Worm (Caenorhabditis elegans): ENCODE measurements around the gene B0244.15.

Gene B0244.15

DNA sequence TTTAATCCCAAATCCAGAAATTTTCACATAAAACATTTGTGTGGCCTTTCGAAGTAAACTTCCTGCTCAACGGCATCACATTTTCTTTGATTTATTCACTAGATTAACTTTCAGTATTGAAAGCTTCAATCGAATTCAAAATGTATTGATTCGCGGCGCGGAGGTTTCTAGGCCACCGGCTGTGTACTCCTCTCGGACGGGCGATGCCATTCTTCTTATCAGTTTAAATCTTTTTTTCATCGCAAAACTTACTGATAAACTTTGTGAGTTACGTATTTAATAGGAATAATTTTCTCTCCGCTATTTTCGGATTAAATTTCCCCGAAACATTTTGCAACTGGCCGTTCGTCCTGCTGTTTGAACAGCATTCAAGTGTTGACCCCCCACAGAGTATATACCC is 21.3 kb upstream of the B0244.15 start:
- TF ChIP-seq drap-1 (GFP tag; optimal IDR thresholded peaks at IDR 0.05) (no peak), ceh-83 (GFP tag; optimal IDR thresholded peaks at IDR 0.05) (no peak), nhr-237 (tag; optimal IDR thresholded peaks at IDR 0.05) (no peak), sptf-1 (tag; optimal IDR thresholded peaks at IDR 0.05) (no peak), lin-32 (GFP tag; optimal IDR thresholded peaks at IDR 0.05) (no peak), nhr-12 (tag; optimal IDR thresholded peaks at IDR 0.05) (no peak), M03D4.4 (tag; optimal IDR thresholded peaks at IDR 0.05) (no peak), pha-4 (tag; optimal IDR thresholded peaks at IDR 0.05) (no peak), unc-39 (tag; optimal IDR thresholded peaks at IDR 0.05) (no peak), zip-8 (tag; optimal IDR thresholded peaks at IDR 0.05) (no peak), ceh-39 (tag; optimal IDR thresholded peaks at IDR 0.05) (no peak), ces-1 (GFP tag; optimal IDR thresholded peaks at IDR 0.05) (peak; percentile 38), snpc-4 (tag; optimal IDR thresholded peaks at IDR 0.05) (no peak), sem-2 (GFP tag; optimal IDR thresholded peaks at IDR 0.05) (no peak), unc-62 (GFP tag; optimal IDR thresholded peaks at IDR 0.05) (no peak), mab-5 (tag; optimal IDR thresholded peaks at IDR 0.05) (no peak), mep-1 (tag; optimal IDR thresholded peaks at IDR 0.05) (peak; percentile 24)

DNA sequence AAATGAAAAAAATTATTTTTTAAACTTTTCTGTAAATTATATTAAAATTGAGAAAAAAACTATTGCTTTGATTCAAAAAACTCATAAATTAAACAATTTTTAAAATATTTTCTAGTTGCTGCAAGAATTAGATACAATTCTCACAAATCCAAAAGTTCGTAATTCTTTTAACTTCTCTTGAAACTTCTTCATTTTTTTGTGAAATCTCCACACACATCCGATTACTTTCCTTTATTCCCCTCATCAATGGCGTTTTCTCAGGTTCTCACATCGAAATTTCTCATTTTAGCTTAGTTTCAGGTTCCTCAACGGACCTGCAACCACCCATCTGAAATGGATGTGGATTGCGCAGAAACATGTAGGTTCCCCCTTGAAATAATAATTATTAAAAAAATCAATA is 20.6 kb upstream of the B0244.15 start, which contains the start of gene wrm-1:
Gene wrm-1 (plus strand): TSS at position 301 of the 400 bp plus-strand sequence.
- TF ChIP-seq cnd-1 (tag; optimal IDR thresholded peaks at IDR 0.05) (no peak), lsy-2 (tag; optimal IDR thresholded peaks at IDR 0.05) (no peak), M03D4.4 (tag; optimal IDR thresholded peaks at IDR 0.05) (no peak), lin-32 (GFP tag; optimal IDR thresholded peaks at IDR 0.05) (no peak), tbx-8 (GFP tag; optimal IDR thresholded peaks at IDR 0.05) (no peak), ces-1 (GFP tag; optimal IDR thresholded peaks at IDR 0.05) (no peak), sem-2 (GFP tag; optimal IDR thresholded peaks at IDR 0.05) (no peak), nhr-76 (tag; optimal IDR thresholded peaks at IDR 0.05) (no peak), nhr-2 (tag; optimal IDR thresholded peaks at IDR 0.05) (no peak)

DNA sequence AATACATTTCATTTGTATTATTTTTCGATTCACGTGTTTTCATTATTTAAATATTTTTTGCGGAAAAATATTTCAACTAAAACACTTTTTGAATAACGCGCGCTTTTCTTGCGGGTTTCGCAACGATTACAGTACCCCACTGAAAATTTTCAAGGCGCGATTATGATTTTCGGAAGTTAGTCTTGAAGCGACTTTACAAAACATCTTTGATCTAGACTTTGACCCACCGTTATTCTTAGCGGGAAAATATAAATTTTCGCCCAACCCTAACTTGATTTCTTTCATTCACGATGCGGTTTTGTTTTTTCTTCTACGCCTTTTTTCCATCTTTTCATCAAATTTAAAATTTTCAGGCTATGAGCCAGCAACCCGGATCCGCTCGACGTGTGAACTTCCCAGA is 15.4 kb upstream of the B0244.15 start, which contains the start of gene egg-1:
Gene egg-1 (plus strand): TSS at position 354 of the 400 bp plus-strand sequence.
- no peak for TF ChIP-seq ceh-39 (tag; optimal IDR thresholded peaks at IDR 0.05)
- TF ChIP-seq lsy-2 (tag; optimal IDR thresholded peaks at IDR 0.05), result no peak
- TF ChIP-seq tbx-8 (GFP tag; optimal IDR thresholded peaks at IDR 0.05), result no peak
- TF ChIP-seq hlh-1 (tag; optimal IDR thresholded peaks at IDR 0.05), result no peak
- TF ChIP-seq unc-39 (tag; optimal IDR thresholded peaks at IDR 0.05), result no peak
- TF ChIP-seq drap-1 (GFP tag; optimal IDR thresholded peaks at IDR 0.05), result no peak

- no peak for TF ChIP-seq pha-4 (tag; optimal IDR thresholded peaks at IDR 0.05)
- TF ChIP-seq nhr-237 (tag; optimal IDR thresholded peaks at IDR 0.05), result no peak
- no peak for TF ChIP-seq nhr-2 (tag; optimal IDR thresholded peaks at IDR 0.05)
- no peak for TF ChIP-seq unc-62 (GFP tag; optimal IDR thresholded peaks at IDR 0.05)
- no peak for TF ChIP-seq nhr-28 (tag; optimal IDR thresholded peaks at IDR 0.05)
- no peak for TF ChIP-seq unc-120 (tag; optimal IDR thresholded peaks at IDR 0.05; ENCODE audit: poor library complexity, severe bottlenecking)
- no peak for TF ChIP-seq elt-3 (tag; optimal IDR thresholded peaks at IDR 0.05)
- TF ChIP-seq zip-8 (tag; optimal IDR thresholded peaks at IDR 0.05), result no peak
- TF ChIP-seq lsy-2 (tag; optimal IDR thresholded peaks at IDR 0.05), result no peak
- TF ChIP-seq drap-1 (GFP tag; optimal IDR thresholded peaks at IDR 0.05), result no peak
- TF ChIP-seq M03D4.4 (tag; optimal IDR thresholded peaks at IDR 0.05), result no peak
- TF ChIP-seq mls-2 (tag; optimal IDR thresholded peaks at IDR 0.05), result no peak
- TF ChIP-seq nhr-12 (tag; optimal IDR thresholded peaks at IDR 0.05), result no peak
- TF ChIP-seq flh-1 (GFP tag; optimal IDR thresholded peaks at IDR 0.05), result no peak
- no peak for TF ChIP-seq blmp-1 (tag; optimal IDR thresholded peaks at IDR 0.05)
- TF ChIP-seq mep-1 (tag; optimal IDR thresholded peaks at IDR 0.05), result no peak
- TF ChIP-seq ztf-11 (tag; optimal IDR thresholded peaks at IDR 0.05), result no peak
- TF ChIP-seq lin-13 (tag; optimal IDR thresholded peaks at IDR 0.05), result no peak
These were observed 13.8 kb upstream of the B0244.15 start for ce11 chrIII:5729367-5729766.

DNA sequence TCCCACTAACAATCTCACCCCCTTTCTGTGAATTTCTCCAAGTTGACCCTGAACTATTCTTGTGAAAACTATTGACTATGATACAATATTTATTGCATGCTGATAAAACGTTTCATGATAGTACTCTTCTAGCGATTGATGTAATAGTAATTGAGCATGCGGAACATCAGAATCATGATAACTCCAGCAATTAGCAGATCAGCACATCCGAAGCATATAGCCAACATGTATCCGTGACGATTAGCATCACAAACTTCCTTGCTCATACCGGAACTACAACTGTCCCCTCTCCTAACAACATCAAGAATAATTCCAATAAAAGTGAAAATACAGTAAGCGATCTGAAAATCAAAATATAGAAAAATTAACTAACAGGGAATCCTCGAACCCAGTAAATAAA is 13.1 kb upstream of the B0244.15 start:
- TF ChIP-seq elt-3 (tag; optimal IDR thresholded peaks at IDR 0.05) (no peak), unc-62 (GFP tag; optimal IDR thresholded peaks at IDR 0.05) (no peak), tbx-8 (GFP tag; optimal IDR thresholded peaks at IDR 0.05) (no peak), pha-4 (tag; optimal IDR thresholded peaks at IDR 0.05) (no peak), ceh-83 (GFP tag; optimal IDR thresholded peaks at IDR 0.05) (no peak), drap-1 (GFP tag; optimal IDR thresholded peaks at IDR 0.05) (no peak)
